Worm (Caenorhabditis elegans) whole organism, L4 larva: ENCODE measurements around the gene mrps-17.
A peak's percentile ranks its signal among the peaks of the same experiment; 100 is the strongest.

Source experiments
- ceh-82 ChIP-seq: sonication (generic microtip); optimal IDR thresholded peaks from 2 replicates; lab custom pipeline; 2017; ENCODE audit warnings: missing biosample characterization, missing genetic modification characterization
- jun-1 ChIP-seq: fragments of 150-350 bp; optimal IDR thresholded peaks from 2 replicates; lab custom pipeline; 2014; ENCODE audit warnings: missing biosample characterization, missing genetic modification reagents, missing genetic modification characterization
- lin-15B ChIP-seq: fragments of 150-350 bp; sonication (generic microtip); optimal IDR thresholded peaks from 3 replicates; lab custom pipeline; 2014; ENCODE audit warnings: missing biosample characterization, missing genetic modification characterization
- lir-3 ChIP-seq: sonication (generic microtip); optimal IDR thresholded peaks from 2 replicates; lab custom pipeline; 2016; ENCODE audit warnings: mild to moderate bottlenecking, missing genetic modification characterization, missing compliant biosample characterization
- mep-1 ChIP-seq: fragments of 150-350 bp; sonication (generic microtip); optimal IDR thresholded peaks from 3 replicates; lab custom pipeline; 2014; ENCODE audit warnings: missing biosample characterization, missing genetic modification characterization
- nhr-102 ChIP-seq: sonication (generic microtip); optimal IDR thresholded peaks from 2 replicates; lab custom pipeline; 2016; ENCODE audit warnings: mild to moderate bottlenecking, missing genetic modification characterization, moderate library complexity, missing compliant biosample characterization
- snpc-4 ChIP-seq: fragments of 150-350 bp; optimal IDR thresholded peaks from 2 replicates; lab custom pipeline; 2014; ENCODE audit warnings: missing biosample characterization, missing genetic modification characterization
- unc-62 ChIP-seq, 3 experiments: fragments of 150-350 bp in 1 of 3; sonication (generic microtip); optimal IDR thresholded peaks in 2 of 3; peaks in 1 of 3; 1 replicate in 1 of 3; 2 replicates in 2 of 3; lab custom pipeline; 2014 to 2017; ENCODE audit warnings: missing biosample characterization in 3 of 3, missing genetic modification characterization in 3 of 3, missing genetic modification reagents in 3 of 3, missing genotype in 1 of 3
- ztf-11 ChIP-seq: fragments of 150-350 bp; optimal IDR thresholded peaks from 2 replicates; lab custom pipeline; 2014; ENCODE audit warnings: missing biosample characterization, missing genetic modification characterization
- ztf-7 ChIP-seq: fragments of 150-350 bp; optimal IDR thresholded peaks from 2 replicates; lab custom pipeline; 2014; ENCODE audit warnings: missing biosample characterization, missing genetic modification characterization

ce11 chrIII:6382987-6383602 is 48.5 kb downstream of the mrps-17 start, which contains the start of gene let-716:
- TF ChIP-seq ztf-7 (tag; lab: Kevin White, UChicago) (no peak), unc-62 (GFP tag; optimal IDR thresholded peaks at IDR 0.05 in 1 of 2; lab: Kevin White, UChicago) (peak in 1 of 2 experiments; percentile 14), unc-62 (tag; optimal IDR thresholded peaks at IDR 0.05; lab: Kevin White, UChicago) (no peak), nhr-102 (no peak), lin-15B (tag; lab: Kevin White, UChicago) (no peak), jun-1 (tag; lab: Kevin White, UChicago) (no peak), mep-1 (peak; percentile 8), lir-3 (tag; lab: Kevin White, UChicago) (no peak), snpc-4 (tag; lab: Kevin White, UChicago) (no peak), ceh-82 (tag; lab: Kevin White, UChicago) (no peak), ztf-11 (tag; lab: Kevin White, UChicago) (no peak)
